Worm (Caenorhabditis elegans) whole organism, young adult: ENCODE data around the gene C41A3.2.
A peak's percentile ranks its signal among the peaks of the same experiment; 100 is the strongest.

Experiments used
- B0336.3 ChIP-seq: fragments of 200-800 bp; sonication (Bioruptor generic); IDR thresholded peaks from 2 replicates; pipeline ENCODE4 v1.3.6; 2022; ENCODE audit warnings: missing genetic modification characterization, missing compliant biosample characterization
- C06A6.2 ChIP-seq: fragments of 200-800 bp; sonication (Bioruptor generic); conservative IDR thresholded peaks from 2 replicates; pipeline ENCODE4 v1.3.6; 2022; ENCODE audit warnings: missing genetic modification characterization, missing compliant biosample characterization
- F52B5.7 ChIP-seq: sonication (generic microtip); optimal IDR thresholded peaks from 2 replicates; lab custom pipeline; 2016; ENCODE audit warnings: mild to moderate bottlenecking, missing genetic modification characterization, missing compliant biosample characterization
- Y53F4B.3 ChIP-seq: fragments of 200-800 bp; sonication (Bioruptor generic); IDR thresholded peaks from 2 replicates; pipeline ENCODE4 v1.3.6; 2022; ENCODE audit warnings: missing genetic modification reagents, missing genetic modification characterization, missing compliant biosample characterization
- Y79H2A.3 ChIP-seq: fragments of 200-800 bp; sonication (Bioruptor generic); conservative IDR thresholded peaks from 2 replicates; pipeline ENCODE4 v1.3.6; 2022; ENCODE audit warnings: missing genetic modification reagents, missing genetic modification characterization, missing compliant biosample characterization
- Y95B8A.8 ChIP-seq: fragments of 200-800 bp; sonication (Bioruptor generic); IDR thresholded peaks from 2 replicates; pipeline ENCODE4 v1.3.6; 2022; ENCODE audit warnings: missing genetic modification reagents, missing genetic modification characterization, missing compliant biosample characterization
- akir-1 ChIP-seq: fragments of 200-800 bp; sonication (Bioruptor generic); optimal IDR thresholded peaks from 2 replicates; lab custom pipeline; 2018; ENCODE audit warnings: mild to moderate bottlenecking, missing genetic modification characterization, moderate library complexity, missing compliant biosample characterization
- aptf-2 ChIP-seq: fragments of 200-800 bp; sonication (Bioruptor generic); conservative IDR thresholded peaks from 2 replicates; pipeline ENCODE4 v1.3.6; 2022; ENCODE audit warnings: missing genetic modification reagents, missing genetic modification characterization, missing compliant biosample characterization
- aptf-3 ChIP-seq: fragments of 200-800 bp; sonication (Bioruptor generic); IDR thresholded peaks from 2 replicates; pipeline ENCODE4 v1.3.6; 2022; ENCODE audit warnings: missing genetic modification characterization, missing compliant biosample characterization
- ceh-100 ChIP-seq: fragments of 200-800 bp; sonication (Bioruptor generic); IDR thresholded peaks from 2 replicates; pipeline ENCODE4 v1.3.6; 2022; ENCODE audit warnings: missing genetic modification reagents, missing genetic modification characterization, missing compliant biosample characterization
- ets-4 ChIP-seq: fragments of 200-800 bp; sonication (Bioruptor generic); optimal IDR thresholded peaks from 2 replicates; lab custom pipeline; 2018; ENCODE audit warnings: mild to moderate bottlenecking, missing genetic modification characterization, missing compliant biosample characterization
- him-1 ChIP-seq: sonication (generic microtip); optimal IDR thresholded peaks from 2 replicates; lab custom pipeline; 2016; ENCODE audit warnings: missing genotype, missing genetic modification reagents, missing genetic modification characterization, missing compliant biosample characterization
- hlh-26 ChIP-seq: fragments of 200-800 bp; sonication (Bioruptor generic); conservative IDR thresholded peaks from 2 replicates; pipeline ENCODE4 v1.3.6; 2022; ENCODE audit warnings: missing genetic modification reagents, missing genetic modification characterization, missing compliant biosample characterization
- hmg-1.2 ChIP-seq: fragments of 200-800 bp; sonication (Bioruptor generic); IDR thresholded peaks from 2 replicates; pipeline ENCODE4 v1.3.6; 2022; ENCODE audit warnings: missing genetic modification reagents, missing genetic modification characterization, missing compliant biosample characterization
- hrde-1 ChIP-seq: sonication (generic microtip); optimal IDR thresholded peaks from 2 replicates; lab custom pipeline; 2016; ENCODE audit warnings: missing genetic modification characterization, mild to moderate bottlenecking, missing compliant biosample characterization, moderate library complexity, missing genotype, missing genetic modification reagents, borderline replicate concordance
- hsf-1 ChIP-seq: fragments of 200-800 bp; sonication (Bioruptor generic); IDR thresholded peaks from 2 replicates; pipeline ENCODE4 v1.3.6; 2022; ENCODE audit warnings: missing genetic modification reagents, missing genetic modification characterization, missing compliant biosample characterization
- lag-1 ChIP-seq: fragments of 200-800 bp; sonication (Bioruptor generic); IDR thresholded peaks from 2 replicates; pipeline ENCODE4 v1.3.6; 2022; ENCODE audit warnings: missing genetic modification reagents, missing genetic modification characterization, missing compliant biosample characterization
- let-526 ChIP-seq: fragments of 200-800 bp; sonication (Bioruptor generic); IDR thresholded peaks from 2 replicates; pipeline ENCODE4 v1.3.6; 2022; ENCODE audit warnings: missing genetic modification reagents, missing genetic modification characterization, missing compliant biosample characterization
- lin-26 ChIP-seq: fragments of 200-800 bp; sonication (Bioruptor generic); IDR thresholded peaks from 2 replicates; pipeline ENCODE4 v1.3.6; 2022; ENCODE audit warnings: missing genetic modification reagents, missing genetic modification characterization, missing compliant biosample characterization
- madf-3 ChIP-seq: fragments of 200-800 bp; sonication (Bioruptor generic); IDR thresholded peaks from 2 replicates; pipeline ENCODE4 v1.3.6; 2022; ENCODE audit warnings: missing genetic modification reagents, missing genetic modification characterization, missing compliant biosample characterization
- mcd-1 ChIP-seq: fragments of 200-800 bp; sonication (Bioruptor generic); IDR thresholded peaks from 2 replicates; pipeline ENCODE4 v1.3.6; 2022; ENCODE audit warnings: missing genetic modification reagents, missing genetic modification characterization, missing compliant biosample characterization
- nhr-27 ChIP-seq: fragments of 200-800 bp; sonication (Bioruptor generic); optimal IDR thresholded peaks from 2 replicates; lab custom pipeline; 2018; ENCODE audit warnings: mild to moderate bottlenecking, missing genetic modification characterization, moderate library complexity, missing compliant biosample characterization
- nhr-80 ChIP-seq: sonication (generic microtip); optimal IDR thresholded peaks from 2 replicates; lab custom pipeline; 2016; ENCODE audit warnings: missing genetic modification characterization, missing compliant biosample characterization
- rec-8 ChIP-seq, 2 experiments: sonication (generic microtip); optimal IDR thresholded peaks; 2 replicates each; lab custom pipeline; 2016; ENCODE audit warnings: mild to moderate bottlenecking in 2 of 2, missing genetic modification characterization in 2 of 2, missing genetic modification reagents in 2 of 2, missing genotype in 2 of 2, missing biosample characterization in 1 of 2, missing compliant biosample characterization in 1 of 2, moderate library complexity in 1 of 2
- rpc-1 ChIP-seq, 2 experiments: fragments of 150-350 bp in 1 of 2; sonication (generic microtip) in 1 of 2; optimal IDR thresholded peaks; 2 replicates each; lab custom pipeline; 2014 to 2018; ENCODE audit warnings: missing biosample characterization in 1 of 2, missing genetic modification characterization in 1 of 2, missing genetic modification reagents in 1 of 2, missing genotype in 1 of 2
- sea-2 ChIP-seq: fragments of 200-800 bp; sonication (Bioruptor generic); IDR thresholded peaks from 2 replicates; pipeline ENCODE4 v1.3.6; 2022; ENCODE audit warnings: missing genetic modification characterization, missing compliant biosample characterization
- snpc-1.1 ChIP-seq: sonication (generic microtip); optimal IDR thresholded peaks from 2 replicates; lab custom pipeline; 2017; ENCODE audit warnings: missing genetic modification characterization, mild to moderate bottlenecking, missing compliant biosample characterization, antibody characterized with exemption, moderate library complexity, missing genotype, missing genetic modification reagents; ENCODE audit not compliant: insufficient read depth
- snpc-1.3 ChIP-seq: sonication (generic microtip); optimal IDR thresholded peaks from 2 replicates; lab custom pipeline; 2017; ENCODE audit warnings: missing genetic modification characterization, mild to moderate bottlenecking, missing compliant biosample characterization, antibody characterized with exemption, moderate library complexity, missing genotype, missing genetic modification reagents; ENCODE audit not compliant: insufficient read depth
- snpc-3.4 ChIP-seq: sonication (generic microtip); optimal IDR thresholded peaks from 2 replicates; lab custom pipeline; 2017; ENCODE audit warnings: missing genetic modification characterization, mild to moderate bottlenecking, missing compliant biosample characterization, antibody characterized with exemption, moderate library complexity, missing genotype, missing genetic modification reagents
- tlf-1 ChIP-seq: fragments of 200-800 bp; sonication (Bioruptor generic); optimal IDR thresholded peaks from 2 replicates; lab custom pipeline; 2018; ENCODE audit warnings: mild to moderate bottlenecking, missing genetic modification characterization, missing compliant biosample characterization
- unc-130 ChIP-seq: sonication (generic microtip); optimal IDR thresholded peaks from 2 replicates; lab custom pipeline; 2016; ENCODE audit warnings: missing genetic modification reagents, missing genetic modification characterization, missing compliant biosample characterization
- xnd-1 ChIP-seq: sonication (generic microtip); optimal IDR thresholded peaks from 2 replicates; lab custom pipeline; 2016; ENCODE audit warnings: missing genotype, missing genetic modification reagents, missing genetic modification characterization, missing compliant biosample characterization
- ztf-6 ChIP-seq: fragments of 200-800 bp; sonication (Bioruptor generic); IDR thresholded peaks from 2 replicates; pipeline ENCODE4 v1.3.6; 2022; ENCODE audit warnings: missing genetic modification reagents, missing genetic modification characterization, missing compliant biosample characterization

The C41A3.2 gene

DNA sequence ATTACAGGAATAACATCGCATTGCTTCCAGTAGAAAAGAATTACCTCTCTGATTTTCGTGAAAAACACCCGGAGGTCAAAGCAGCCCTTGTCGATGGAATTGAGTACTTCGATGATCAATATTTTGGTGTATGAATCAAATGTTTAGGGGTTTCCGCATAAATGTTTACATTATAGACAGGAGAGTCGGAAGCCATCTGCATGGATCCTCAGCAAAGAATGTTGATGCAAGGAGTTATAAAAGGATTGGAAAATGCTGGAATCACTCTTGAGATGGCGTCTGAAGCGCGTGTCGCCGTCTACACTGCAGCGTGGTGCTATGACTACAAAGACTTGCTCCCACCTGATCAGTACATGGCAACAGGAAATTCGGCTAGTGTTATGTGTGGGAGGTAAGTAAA lies at the start of gene C41A3.2:
TSS of gene C41A3.2 (minus strand) at position 101 of the 400 bp plus-strand sequence.
- 0 out of 2 replicates have a peak, but pooled peaks have one; percentile 32 for TF ChIP-seq madf-3 (GFP tag; lab: Robert Waterston, UW)
- TF ChIP-seq xnd-1 (tag; lab: Kevin White, UChicago): no peak

ce11 chrX:5460930-5461329 lies 46.8 kb upstream of the C41A3.2 start, which contains the start of gene ddr-1:
ddr-1 (plus strand) TSS chrX:5461230.
- TF ChIP-seq hsf-1 (no peak), mcd-1 (GFP tag; lab: Robert Waterston, UW) (no peak), hrde-1 (tag; lab: Kevin White, UChicago) (no peak), Y79H2A.3 (GFP tag; lab: Robert Waterston, UW) (no peak), F52B5.7 (tag; lab: Kevin White, UChicago) (no peak), snpc-1.1 (tag; lab: Kevin White, UChicago) (no peak), unc-130 (GFP tag; lab: Kevin White, UChicago) (no peak), sea-2 (no peak), C06A6.2 (GFP tag; lab: Robert Waterston, UW) (no peak), Y95B8A.8 (GFP tag; lab: Robert Waterston, UW) (no peak), hlh-26 (GFP tag; lab: Robert Waterston, UW) (no peak), him-1 (tag; lab: Kevin White, UChicago) (no peak)

DNA sequence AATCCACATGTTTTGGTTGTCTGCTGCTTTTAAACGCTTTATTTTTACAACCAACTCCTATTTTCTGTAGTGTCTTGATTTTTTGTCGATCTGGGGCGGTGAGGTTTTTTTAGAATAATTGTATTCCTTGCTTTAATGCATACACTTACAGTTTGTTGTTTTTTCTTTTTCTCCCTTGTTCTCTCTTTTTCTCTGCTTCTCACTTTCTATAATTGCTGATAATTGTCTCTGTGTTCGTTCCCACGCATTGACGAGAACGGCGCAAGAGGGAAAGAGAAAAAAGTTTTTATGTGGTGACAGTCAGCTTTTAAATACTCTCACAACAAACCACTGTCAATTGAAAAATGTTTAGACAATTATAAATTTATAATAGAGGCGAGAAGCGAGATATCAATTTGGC lies 44.6 kb upstream of the C41A3.2 start:
- peak; percentile 37 for TF ChIP-seq nhr-80
- TF ChIP-seq ets-4 (GFP tag; lab: Kevin White, UChicago): no peak
- no peak for TF ChIP-seq nhr-27 (tag; lab: Kevin White, UChicago)
- no peak for TF ChIP-seq Y53F4B.3

- TF ChIP-seq ceh-100 (GFP tag; lab: Robert Waterston, UW) (no peak), unc-130 (GFP tag; lab: Kevin White, UChicago) (no peak), xnd-1 (tag; lab: Kevin White, UChicago) (no peak), hmg-1.2 (no peak), B0336.3 (no peak), snpc-1.3 (tag; lab: Kevin White, UChicago) (no peak), ztf-6 (GFP tag; lab: Robert Waterston, UW) (no peak), aptf-3 (GFP tag; lab: Robert Waterston, UW) (no peak), tlf-1 (no peak), Y79H2A.3 (GFP tag; lab: Robert Waterston, UW) (no peak), let-526 (no peak), hrde-1 (tag; lab: Kevin White, UChicago) (no peak), snpc-3.4 (tag; lab: Kevin White, UChicago) (no peak), rec-8 (tag; optimal IDR thresholded peaks at IDR 0.05; lab: Kevin White, UChicago) (no peak), rpc-1 (optimal IDR thresholded peaks at IDR 0.05; lab: Kevin White, UChicago) (no peak), rpc-1 (tag; optimal IDR thresholded peaks at IDR 0.05; lab: Kevin White, UChicago) (no peak), lag-1 (GFP tag; lab: Robert Waterston, UW) (no peak), sea-2 (no peak), aptf-2 (GFP tag; lab: Robert Waterston, UW) (no peak), akir-1 (GFP tag; lab: Kevin White, UChicago) (no peak), lin-26 (GFP tag; lab: Robert Waterston, UW) (no peak)
Observed at ce11 chrX:5458043-5458442, 43.9 kb upstream of the C41A3.2 start.
